Fruit fly (Drosophila melanogaster): Measurements from ENCODE around the gene Mnn1.

Mnn1 gene

DNA sequence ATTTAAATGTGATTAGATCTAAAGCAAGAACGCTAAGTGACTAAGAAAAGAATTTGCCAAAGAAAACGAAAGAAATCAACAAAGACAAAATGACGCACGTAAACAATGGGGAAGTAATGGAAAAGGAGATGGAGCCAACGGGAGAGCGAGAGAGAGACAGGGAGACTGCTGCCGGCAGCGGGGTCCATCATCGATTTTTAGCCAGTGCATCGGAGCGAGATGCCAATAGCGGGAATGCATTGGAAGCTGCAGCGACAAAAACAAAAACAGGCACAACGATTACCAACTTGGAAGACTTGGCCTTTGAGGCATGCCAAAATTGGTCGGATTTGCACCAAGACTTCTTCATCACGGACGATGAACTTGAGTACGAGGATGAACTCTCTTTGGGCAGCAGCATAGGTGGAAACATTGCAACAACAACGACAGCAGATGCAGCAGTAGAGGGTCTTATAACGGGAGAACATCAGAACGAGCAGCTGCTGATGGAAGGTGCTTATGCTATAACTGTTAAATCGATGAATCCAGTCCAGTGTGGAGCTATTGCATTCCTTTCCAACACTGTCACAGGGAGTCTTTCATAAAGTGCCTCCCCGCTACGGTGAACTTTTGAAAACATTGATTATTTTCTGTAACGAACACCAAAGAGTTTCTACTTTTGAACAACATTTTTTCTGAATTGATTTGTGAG, 5.5 kb upstream of the Mnn1 start:
- no peak for TF ChIP-seq Dif (GFP tag; optimal IDR thresholded peaks at IDR 0.05; ENCODE audit: partially characterized antibody)
- no peak for TF ChIP-seq foxo (GFP tag; optimal IDR thresholded peaks at IDR 0.05)
- peak; percentile 59 for TF ChIP-seq psq (GFP tag; optimal IDR thresholded peaks at IDR 0.05)
- TF ChIP-seq fru (GFP tag; optimal IDR thresholded peaks at IDR 0.05) = peak; percentile 26
- no peak for TF ChIP-seq Jra (GFP tag; optimal IDR thresholded peaks at IDR 0.05)
- no peak for TF ChIP-seq dmrt93B (GFP tag; optimal IDR thresholded peaks at IDR 0.05)
- no peak for TF ChIP-seq pan (optimal IDR thresholded peaks at IDR 0.05)
- TF ChIP-seq HLH106 (tag; optimal IDR thresholded peaks at IDR 0.05) = no peak
- TF ChIP-seq N (GFP tag; optimal IDR thresholded peaks at IDR 0.05) = no peak

dm6 chr2L:7051740-7052139, 4.4 kb upstream of the Mnn1 start:
- TF ChIP-seq Dif (GFP tag; optimal IDR thresholded peaks at IDR 0.05; ENCODE audit: partially characterized antibody) (no peak), fru (GFP tag; optimal IDR thresholded peaks at IDR 0.05) (no peak), sage (GFP tag; optimal IDR thresholded peaks at IDR 0.05) (no peak), Sp1 (GFP tag; optimal IDR thresholded peaks at IDR 0.05) (no peak), Abd-B (GFP tag; optimal IDR thresholded peaks at IDR 0.05) (no peak), N (GFP tag; optimal IDR thresholded peaks at IDR 0.05) (no peak), GATAd (GFP tag; optimal IDR thresholded peaks at IDR 0.05) (no peak), jim (GFP tag; optimal IDR thresholded peaks at IDR 0.05) (no peak), rgr (GFP tag; optimal IDR thresholded peaks at IDR 0.05) (no peak), HLH106 (tag; optimal IDR thresholded peaks at IDR 0.05) (no peak), Hr78 (GFP tag; optimal IDR thresholded peaks at IDR 0.05) (no peak), Mio (GFP tag; optimal IDR thresholded peaks at IDR 0.05) (no peak), Dfd (GFP tag; optimal IDR thresholded peaks at IDR 0.05) (no peak), Rel (GFP tag; optimal IDR thresholded peaks at IDR 0.05) (no peak), Rel (tag; optimal IDR thresholded peaks at IDR 0.05) (no peak), Hr83 (GFP tag; optimal IDR thresholded peaks at IDR 0.05; ENCODE audit: poor library complexity, severe bottlenecking) (no peak), brk (GFP tag; optimal IDR thresholded peaks at IDR 0.05) (no peak), lola (GFP tag; optimal IDR thresholded peaks at IDR 0.05) (no peak), Vsx2 (GFP tag; optimal IDR thresholded peaks at IDR 0.05; ENCODE audit: partially characterized antibody) (no peak), dmrt93B (GFP tag; optimal IDR thresholded peaks at IDR 0.05) (no peak), br (GFP tag; optimal IDR thresholded peaks at IDR 0.05) (no peak)

DNA sequence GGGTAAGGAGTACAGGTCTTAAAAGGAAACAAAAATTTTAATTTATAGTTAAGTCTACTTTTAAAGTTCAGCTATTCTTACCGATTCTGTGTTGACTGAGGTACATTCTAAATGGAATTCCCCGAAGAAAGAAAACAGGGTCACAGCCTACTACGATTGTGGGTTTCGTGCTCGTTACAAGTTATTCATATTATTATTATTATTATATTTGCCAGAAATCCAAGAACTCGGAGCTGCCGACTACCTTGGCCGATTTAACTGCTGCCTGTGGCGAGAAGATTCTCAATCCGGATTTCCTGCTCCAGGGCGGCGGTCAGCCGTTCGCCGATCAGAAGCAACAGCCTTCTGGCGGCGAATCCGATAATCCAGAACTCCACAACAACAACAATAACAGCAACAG, 4.7 kb downstream of the Mnn1 start, which contains the start of gene Mst27D:
TSS of gene Mst27D (minus strand) at position 101 of the 400 bp plus-strand sequence.
- TF ChIP-seq Hr83 (GFP tag; optimal IDR thresholded peaks at IDR 0.05; ENCODE audit: poor library complexity, severe bottlenecking) (no peak), CG9705 (GFP tag; optimal IDR thresholded peaks at IDR 0.05) (no peak), foxo (GFP tag; optimal IDR thresholded peaks at IDR 0.05) (no peak), Dif (GFP tag; optimal IDR thresholded peaks at IDR 0.05; ENCODE audit: partially characterized antibody) (no peak), CrebA (GFP tag; optimal IDR thresholded peaks at IDR 0.05; ENCODE audit: borderline replicate concordance) (no peak)

DNA sequence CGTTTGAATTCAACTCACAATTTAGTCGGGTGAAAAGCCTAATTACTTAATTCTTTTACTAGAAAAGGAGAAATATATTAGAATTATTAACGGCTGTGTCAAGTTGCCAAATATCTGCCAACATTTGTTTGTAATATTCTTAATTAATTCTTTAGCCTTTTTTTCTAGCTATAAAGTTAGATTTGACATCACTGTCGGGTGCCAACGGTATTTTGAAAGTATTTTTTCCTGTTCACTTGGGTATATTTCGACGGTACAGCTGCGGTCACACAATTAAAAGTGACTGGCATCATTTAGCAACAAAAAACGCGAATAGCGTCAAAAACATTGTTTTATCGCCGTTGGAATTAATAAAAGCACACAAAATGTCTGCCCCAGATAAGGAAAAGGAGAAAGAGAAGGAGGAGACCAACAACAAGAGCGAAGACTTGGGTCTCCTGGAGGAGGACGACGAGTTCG, 7.6 kb downstream of the Mnn1 start, which contains the start of gene Sem1:
TSS of gene Sem1 (plus strand) at position 266 of the 459 bp plus-strand sequence.
- TF ChIP-seq dmrt93B (GFP tag; optimal IDR thresholded peaks at IDR 0.05) (no peak), HLH106 (tag; optimal IDR thresholded peaks at IDR 0.05) (peak; percentile 3), Sp1 (GFP tag; optimal IDR thresholded peaks at IDR 0.05) (no peak), tai (GFP tag; optimal IDR thresholded peaks at IDR 0.05) (peak; percentile 18), fru (GFP tag; optimal IDR thresholded peaks at IDR 0.05) (no peak), CG9705 (GFP tag; optimal IDR thresholded peaks at IDR 0.05) (no peak), Hr78 (GFP tag; optimal IDR thresholded peaks at IDR 0.05) (no peak), Mio (GFP tag; optimal IDR thresholded peaks at IDR 0.05) (no peak), Myc (optimal IDR thresholded peaks at IDR 0.05) (peak; percentile 85), Rel (GFP tag; optimal IDR thresholded peaks at IDR 0.05) (no peak), Rel (tag; optimal IDR thresholded peaks at IDR 0.05) (peak; percentile 41), usp (GFP tag; optimal IDR thresholded peaks at IDR 0.05) (no peak), Hr83 (GFP tag; optimal IDR thresholded peaks at IDR 0.05; ENCODE audit: poor library complexity, severe bottlenecking) (no peak), br (GFP tag; optimal IDR thresholded peaks at IDR 0.05) (no peak), woc (GFP tag; optimal IDR thresholded peaks at IDR 0.05) (peak; percentile 78), ey (GFP tag; optimal IDR thresholded peaks at IDR 0.05) (no peak), dl (GFP tag; optimal IDR thresholded peaks at IDR 0.05; ENCODE audit: insufficient read depth in 1 of 2, partially characterized antibody in 2 of 2) (no peak), pan (optimal IDR thresholded peaks at IDR 0.05) (no peak), rgr (GFP tag; optimal IDR thresholded peaks at IDR 0.05) (no peak), Abd-B (GFP tag; optimal IDR thresholded peaks at IDR 0.05) (no peak)
